Fruit fly (Drosophila melanogaster) whole organism, embryonic: Measurements from ENCODE around the gene CG7135.

Source experiments
- CG11085 ChIP-seq: fragments of 200-800 bp; sonication (Bioruptor generic); IDR thresholded peaks from 2 replicates; pipeline ENCODE4 v1.3.6; 2022; ENCODE audit warnings: missing biosample characterization, missing genetic modification characterization
- CG11696 ChIP-seq: fragments of 200-800 bp; sonication (Bioruptor generic); IDR thresholded peaks from 2 replicates; pipeline ENCODE4 v1.3.6; 2022; ENCODE audit warnings: missing biosample characterization, missing genetic modification characterization
- CG13296 ChIP-seq: fragments of 200-800 bp; sonication (Bioruptor generic); optimal IDR thresholded peaks from 3 replicates; lab custom pipeline; 2018; ENCODE audit warnings: missing biosample characterization, mild to moderate bottlenecking, missing genetic modification characterization
- CG15514 ChIP-seq: fragments of 200-800 bp; sonication (Bioruptor generic); optimal IDR thresholded peaks from 3 replicates; lab custom pipeline; 2017; ENCODE audit warnings: missing biosample characterization, missing genetic modification characterization, mild to moderate bottlenecking, moderate library complexity, missing genetic modification reagents
- CG1602 ChIP-seq: fragments of 200-800 bp; sonication (Bioruptor generic); optimal IDR thresholded peaks from 3 replicates; lab custom pipeline; 2016; ENCODE audit warnings: missing biosample characterization, missing genetic modification characterization
- CG2120 ChIP-seq: fragments of 200-800 bp; sonication (Bioruptor generic); optimal IDR thresholded peaks from 3 replicates; lab custom pipeline; 2016; ENCODE audit warnings: missing biosample characterization, missing genetic modification characterization
- CG30403 ChIP-seq: fragments of 200-800 bp; sonication (Bioruptor generic); optimal IDR thresholded peaks from 3 replicates; lab custom pipeline; 2016; ENCODE audit warnings: missing biosample characterization, missing genetic modification characterization
- CG34224 ChIP-seq: fragments of 200-800 bp; sonication (Bioruptor generic); IDR thresholded peaks from 3 replicates; pipeline ENCODE4 v1.3.6; 2022; ENCODE audit warnings: missing biosample characterization, missing genetic modification characterization; ENCODE audit not compliant: partially characterized antibody
- CG3726 ChIP-seq: fragments of 200-800 bp; sonication (Bioruptor generic); IDR thresholded peaks from 3 replicates; pipeline ENCODE4, ENCODE4 v1.3.6; 2022; ENCODE audit warnings: missing biosample characterization, missing genetic modification characterization
- CG42726 ChIP-seq: fragments of 200-800 bp; sonication (Bioruptor generic); IDR thresholded peaks from 2 replicates; pipeline ENCODE4 v1.3.6; 2022; ENCODE audit warnings: missing biosample characterization, missing genetic modification characterization; ENCODE audit not compliant: partially characterized antibody
- CG4360 ChIP-seq: fragments of 200-800 bp; sonication (Bioruptor generic); IDR thresholded peaks from 2 replicates; pipeline ENCODE4 v1.3.6; 2022; ENCODE audit warnings: missing biosample characterization, missing genetic modification characterization
- CG4617 ChIP-seq: fragments of 200-800 bp; sonication (Bioruptor generic); optimal IDR thresholded peaks from 3 replicates; lab custom pipeline; 2016; ENCODE audit warnings: missing biosample characterization, missing genetic modification characterization, borderline replicate concordance
- CG5245 ChIP-seq: fragments of 200-800 bp; sonication (Bioruptor generic); optimal IDR thresholded peaks from 3 replicates; lab custom pipeline; 2016; ENCODE audit warnings: missing biosample characterization, missing genetic modification characterization
- CG8765 ChIP-seq: fragments of 200-800 bp; sonication (Bioruptor generic); IDR thresholded peaks from 2 replicates; pipeline ENCODE4 v1.3.6; 2022; ENCODE audit warnings: missing biosample characterization, missing genetic modification characterization
- CG9437 ChIP-seq: fragments of 200-800 bp; sonication (Bioruptor generic); optimal IDR thresholded peaks from 2 replicates; lab custom pipeline; 2018; ENCODE audit warnings: missing biosample characterization, mild to moderate bottlenecking, missing genetic modification characterization
- Dfd ChIP-seq, 2 experiments: fragments of >200 bp; optimal IDR thresholded peaks; 2 replicates each; lab custom pipeline; 2017; ENCODE audit warnings: missing biosample characterization in 2 of 2, missing genetic modification characterization in 2 of 2
- Dll ChIP-seq: fragments of 200-800 bp; sonication (Bioruptor generic); IDR thresholded peaks from 4 replicates; pipeline ENCODE4 v1.3.6; 2022; ENCODE audit warnings: missing biosample characterization, missing genetic modification characterization; ENCODE audit not compliant: partially characterized antibody
- Doc3 ChIP-seq: fragments of 200-800 bp; sonication (Bioruptor generic); IDR thresholded peaks from 3 replicates; pipeline ENCODE4 v1.3.6; 2022; ENCODE audit warnings: missing biosample characterization, missing genetic modification characterization; ENCODE audit not compliant: partially characterized antibody
- Dp ChIP-seq: fragments of 200-800 bp; sonication (Bioruptor generic); optimal IDR thresholded peaks from 2 replicates; lab custom pipeline; 2018; ENCODE audit warnings: missing biosample characterization, mild to moderate bottlenecking, missing genetic modification characterization, moderate library complexity
- Ets97D ChIP-seq: fragments of 200-800 bp; sonication (Bioruptor generic); optimal IDR thresholded peaks from 3 replicates; lab custom pipeline; 2016; ENCODE audit warnings: missing biosample characterization, missing genetic modification characterization
- H2.0 ChIP-seq: fragments of 200-800 bp; sonication (Bioruptor generic); IDR thresholded peaks from 2 replicates; pipeline ENCODE4 v1.3.6; 2022; ENCODE audit warnings: missing biosample characterization, missing genetic modification characterization
- HmgD ChIP-seq: fragments of 200-800 bp; sonication (Bioruptor generic); optimal IDR thresholded peaks from 3 replicates; lab custom pipeline; 2016; ENCODE audit warnings: missing biosample characterization, missing genetic modification characterization
- Hr78 ChIP-seq, 2 experiments: fragments of 200-800 bp in 1 of 2; fragments of >200 bp in 1 of 2; sonication (Bioruptor generic) in 1 of 2; optimal IDR thresholded peaks; 2 replicates each; lab custom pipeline; 2017 to 2019; ENCODE audit warnings: missing biosample characterization in 2 of 2, missing genetic modification characterization in 2 of 2, mild to moderate bottlenecking in 1 of 2, moderate library complexity in 1 of 2
- MBD-R2 ChIP-seq: fragments of 200-800 bp; sonication (Bioruptor generic); IDR thresholded peaks from 2 replicates; pipeline ENCODE4 v1.3.6; 2022; ENCODE audit warnings: missing biosample characterization, missing genetic modification characterization
- Nf-YC ChIP-seq: fragments of 200-800 bp; optimal IDR thresholded peaks from 3 replicates; lab custom pipeline; 2019; ENCODE audit warnings: missing biosample characterization, mild to moderate bottlenecking, missing genetic modification characterization, moderate library complexity
- Opbp ChIP-seq: fragments of 200-800 bp; sonication (Bioruptor generic); IDR thresholded peaks from 3 replicates; pipeline ENCODE4 v1.3.6; 2022; ENCODE audit warnings: missing biosample characterization, missing genetic modification characterization; ENCODE audit not compliant: partially characterized antibody
- Sox102F ChIP-seq: fragments of 200-800 bp; sonication (Bioruptor generic); optimal IDR thresholded peaks from 2 replicates; lab custom pipeline; 2018; ENCODE audit warnings: missing biosample characterization, mild to moderate bottlenecking, missing genetic modification characterization, moderate library complexity
- Stat92E ChIP-seq, 3 experiments: fragments of >200 bp in 2 of 3; fragments of 200-800 bp in 1 of 3; sonication (Bioruptor generic) in 1 of 3; optimal IDR thresholded peaks; 2 replicates each; lab custom pipeline; 2017 to 2019; ENCODE audit warnings: missing biosample characterization in 3 of 3, missing genetic modification characterization in 3 of 3, mild to moderate bottlenecking in 1 of 3, moderate library complexity in 1 of 3
- bigmax ChIP-seq: fragments of 200-800 bp; sonication (Bioruptor generic); optimal IDR thresholded peaks from 2 replicates; lab custom pipeline; 2018; ENCODE audit warnings: missing biosample characterization, mild to moderate bottlenecking, missing genetic modification characterization
- ci ChIP-seq: fragments of 200-800 bp; sonication (Bioruptor generic); IDR thresholded peaks from 3 replicates; pipeline ENCODE4 v1.3.6; 2022; ENCODE audit warnings: missing biosample characterization, missing genetic modification characterization
- dati ChIP-seq: fragments of 200-800 bp; sonication (Bioruptor generic); IDR thresholded peaks from 2 replicates; pipeline ENCODE4 v1.3.6; 2022; ENCODE audit warnings: missing biosample characterization, missing genetic modification characterization
- dmrt11E ChIP-seq: fragments of 200-800 bp; sonication (Bioruptor generic); optimal IDR thresholded peaks from 3 replicates; lab custom pipeline; 2018; ENCODE audit warnings: missing biosample characterization, mild to moderate bottlenecking, missing genetic modification characterization, moderate library complexity
- exex ChIP-seq: fragments of 200-800 bp; sonication (Bioruptor generic); optimal IDR thresholded peaks from 4 replicates; lab custom pipeline; 2018; ENCODE audit warnings: missing biosample characterization, mild to moderate bottlenecking, missing genetic modification characterization, moderate library complexity
- ken ChIP-seq: fragments of 200-800 bp; sonication (Bioruptor generic); IDR thresholded peaks from 3 replicates; pipeline ENCODE4 v1.3.6; 2022; ENCODE audit warnings: missing biosample characterization, missing genetic modification characterization
- lilli ChIP-seq: fragments of 200-800 bp; sonication (Bioruptor generic); optimal IDR thresholded peaks from 3 replicates; lab custom pipeline; 2016; ENCODE audit warnings: missing biosample characterization, missing genetic modification characterization
- mld ChIP-seq: fragments of 200-800 bp; sonication (Bioruptor generic); IDR thresholded peaks from 3 replicates; pipeline ENCODE4 v1.3.6; 2022; ENCODE audit warnings: missing biosample characterization, missing genetic modification characterization; ENCODE audit not compliant: partially characterized antibody
- pnt ChIP-seq: fragments of 200-800 bp; sonication (Bioruptor generic); optimal IDR thresholded peaks from 3 replicates; lab custom pipeline; 2016; ENCODE audit warnings: missing biosample characterization, missing genetic modification characterization
- pros ChIP-seq: fragments of 200-800 bp; sonication (Bioruptor generic); optimal IDR thresholded peaks from 3 replicates; lab custom pipeline; 2019; ENCODE audit warnings: missing biosample characterization, mild to moderate bottlenecking, missing genetic modification characterization, moderate library complexity
- pum ChIP-seq: fragments of 200-800 bp; sonication (Bioruptor generic); optimal IDR thresholded peaks from 2 replicates; lab custom pipeline; 2016; ENCODE audit warnings: missing biosample characterization, missing genetic modification characterization
- salm ChIP-seq: fragments of 200-800 bp; sonication (Bioruptor generic); optimal IDR thresholded peaks from 2 replicates; lab custom pipeline; 2018; ENCODE audit warnings: missing biosample characterization, mild to moderate bottlenecking, missing genetic modification characterization
- slp2 ChIP-seq: fragments of 200-800 bp; sonication (Bioruptor generic); optimal IDR thresholded peaks from 2 replicates; lab custom pipeline; 2016; ENCODE audit warnings: missing biosample characterization, missing genetic modification characterization
- sqz ChIP-seq: fragments of 200-800 bp; sonication (Bioruptor generic); optimal IDR thresholded peaks from 3 replicates; lab custom pipeline; 2018; ENCODE audit warnings: missing biosample characterization, mild to moderate bottlenecking, missing genetic modification characterization
- sug ChIP-seq: fragments of 200-800 bp; optimal IDR thresholded peaks from 2 replicates; lab custom pipeline; 2019; ENCODE audit warnings: missing biosample characterization, mild to moderate bottlenecking, missing genetic modification characterization, moderate library complexity
- tll ChIP-seq, 2 experiments: fragments of 200-800 bp in 1 of 2; fragments of >200 bp in 1 of 2; sonication (Bioruptor generic) in 1 of 2; optimal IDR thresholded peaks; 2 replicates each; lab custom pipeline; 2017 to 2019; ENCODE audit warnings: missing biosample characterization in 2 of 2, missing genetic modification characterization in 2 of 2, mild to moderate bottlenecking in 1 of 2, moderate library complexity in 1 of 2
- trem ChIP-seq: fragments of 200-800 bp; optimal IDR thresholded peaks from 3 replicates; lab custom pipeline; 2019; ENCODE audit warnings: missing biosample characterization, mild to moderate bottlenecking, missing genetic modification characterization, moderate library complexity
- twi ChIP-seq: fragments of 200-800 bp; optimal IDR thresholded peaks from 2 replicates; lab custom pipeline; 2019; ENCODE audit warnings: missing biosample characterization, mild to moderate bottlenecking, missing genetic modification characterization, moderate library complexity
- vfl ChIP-seq: fragments of 200-800 bp; sonication (Bioruptor generic); optimal IDR thresholded peaks from 2 replicates; lab custom pipeline; 2016; ENCODE audit warnings: missing biosample characterization, missing genetic modification characterization
- zfh1 ChIP-seq: fragments of 200-800 bp; sonication (Bioruptor generic); IDR thresholded peaks from 3 replicates; pipeline ENCODE4 v1.3.6; 2022; ENCODE audit warnings: missing biosample characterization, missing genetic modification characterization
- zfh2 ChIP-seq: fragments of 200-800 bp; sonication (Bioruptor generic); optimal IDR thresholded peaks from 2 replicates; lab custom pipeline; 2016; ENCODE audit warnings: missing biosample characterization, missing genetic modification characterization

CG7135 gene

dm6 chrX:18101098-18101711, 2.2 kb upstream of the CG7135 start, which contains the start of gene Mvb12 (continued):
- TF ChIP-seq CG13296 (GFP tag; lab: Kevin White, UChicago), result no peak
- no peak for TF ChIP-seq vfl (GFP tag; lab: Kevin White, UChicago)
- TF ChIP-seq CG1602 (GFP tag; lab: Kevin White, UChicago), result no peak
- no peak for TF ChIP-seq CG2120
- no peak for TF ChIP-seq Hr78 (GFP tag; optimal IDR thresholded peaks at IDR 0.05; lab: Kevin White, UChicago)
- TF ChIP-seq sqz (GFP tag; lab: Kevin White, UChicago), result peak; percentile 35
- no peak for TF ChIP-seq tll (GFP tag; optimal IDR thresholded peaks at IDR 0.05; lab: Kevin White, UChicago)
- peak; percentile 18 for TF ChIP-seq Sox102F (GFP tag; lab: Kevin White, UChicago)
- TF ChIP-seq CG34224, result peak; percentile 18
- TF ChIP-seq bigmax (GFP tag; lab: Kevin White, UChicago), result no peak
- TF ChIP-seq ci (GFP tag; lab: Robert Waterston, UW), result peak; percentile 60; the same call in 2 of the 3 replicates
- TF ChIP-seq mld (GFP tag; lab: Robert Waterston, UW), result 0 out of 3 replicates have a peak, but pooled peaks have one; percentile 27
- no peak for TF ChIP-seq ken (GFP tag; lab: Robert Waterston, UW)
- no peak for TF ChIP-seq Ets97D
- TF ChIP-seq zfh1 (GFP tag; lab: Robert Waterston, UW), result no peak
- TF ChIP-seq CG30403 (GFP tag; lab: Kevin White, UChicago), result peak; percentile 15
- no peak for TF ChIP-seq CG11696
- TF ChIP-seq Nf-YC (tag; lab: Kevin White, UChicago), result no peak
- TF ChIP-seq salm (tag; lab: Kevin White, UChicago), result peak; percentile 1
- no peak for TF ChIP-seq Dfd (GFP tag; optimal IDR thresholded peaks at IDR 0.05; lab: Kevin White, UChicago)
- TF ChIP-seq dmrt11E (tag; lab: Kevin White, UChicago), result peak; percentile 20
- no peak for TF ChIP-seq CG3726 (GFP tag; lab: Robert Waterston, UW)
- TF ChIP-seq twi (tag; lab: Kevin White, UChicago), result no peak
- no peak for TF ChIP-seq Stat92E (GFP tag; optimal IDR thresholded peaks at IDR 0.05; lab: Kevin White, UChicago)
- TF ChIP-seq Opbp, result peak; percentile 78
- peak; percentile 33 for TF ChIP-seq CG15514 (GFP tag; lab: Kevin White, UChicago)
- TF ChIP-seq CG9437 (GFP tag; lab: Kevin White, UChicago), result no peak
- TF ChIP-seq CG11085, result no peak
- TF ChIP-seq trem (tag; lab: Kevin White, UChicago), result no peak
- peak; percentile 7 for TF ChIP-seq sug
- no peak for TF ChIP-seq pnt (GFP tag; lab: Kevin White, UChicago)
- no peak for TF ChIP-seq Dp
- no peak; the same call in 3 of the 4 replicates for TF ChIP-seq Dll
- no peak for TF ChIP-seq CG4617
- no peak for TF ChIP-seq H2.0 (GFP tag; lab: Robert Waterston, UW)
- TF ChIP-seq dati (GFP tag; lab: Robert Waterston, UW), result no peak
- peak; percentile 51; the same call in 2 of the 3 replicates for TF ChIP-seq Doc3 (GFP tag; lab: Robert Waterston, UW)
- TF ChIP-seq MBD-R2 (GFP tag; lab: Robert Waterston, UW), result 0 out of 2 replicates have a peak, but pooled peaks have one; percentile 35
- TF ChIP-seq slp2, result no peak
- peak; percentile 58; the same call in 1 of the 2 replicates for TF ChIP-seq CG42726 (GFP tag; lab: Robert Waterston, UW)
- TF ChIP-seq pros (GFP tag; lab: Kevin White, UChicago), result no peak
- TF ChIP-seq exex (tag; lab: Kevin White, UChicago), result no peak
- no peak for TF ChIP-seq pum
- no peak for TF ChIP-seq HmgD
- no peak for TF ChIP-seq zfh2 (GFP tag; lab: Kevin White, UChicago)
- TF ChIP-seq CG4360 (GFP tag; lab: Robert Waterston, UW), result peak; percentile 54; the same call in 1 of the 2 replicates
- TF ChIP-seq CG5245 (GFP tag; lab: Kevin White, UChicago), result no peak
- no peak for TF ChIP-seq CG8765 (GFP tag; lab: Robert Waterston, UW)
- TF ChIP-seq lilli (GFP tag; lab: Kevin White, UChicago), result no peak
